Worm (Caenorhabditis elegans): Measurements from ENCODE around the gene pro-3.
A peak's percentile ranks its signal among the peaks of the same experiment; 100 is the strongest.

Gene pro-3

ce11 chrV:19063326-19063725 is 54.9 kb downstream of the pro-3 start:
- no peak for TF ChIP-seq hlh-1 (tag; optimal IDR thresholded peaks at IDR 0.05)
- no peak for TF ChIP-seq elt-1 (tag; optimal IDR thresholded peaks at IDR 0.05; ENCODE audit: borderline replicate concordance, insufficient read depth)
- TF ChIP-seq nhr-28 (tag; optimal IDR thresholded peaks at IDR 0.05), result no peak
- no peak for TF ChIP-seq lsy-2 (tag; optimal IDR thresholded peaks at IDR 0.05)
- TF ChIP-seq mab-5 (tag; optimal IDR thresholded peaks at IDR 0.05), result no peak
- no peak for TF ChIP-seq cnd-1 (tag; optimal IDR thresholded peaks at IDR 0.05)

DNA sequence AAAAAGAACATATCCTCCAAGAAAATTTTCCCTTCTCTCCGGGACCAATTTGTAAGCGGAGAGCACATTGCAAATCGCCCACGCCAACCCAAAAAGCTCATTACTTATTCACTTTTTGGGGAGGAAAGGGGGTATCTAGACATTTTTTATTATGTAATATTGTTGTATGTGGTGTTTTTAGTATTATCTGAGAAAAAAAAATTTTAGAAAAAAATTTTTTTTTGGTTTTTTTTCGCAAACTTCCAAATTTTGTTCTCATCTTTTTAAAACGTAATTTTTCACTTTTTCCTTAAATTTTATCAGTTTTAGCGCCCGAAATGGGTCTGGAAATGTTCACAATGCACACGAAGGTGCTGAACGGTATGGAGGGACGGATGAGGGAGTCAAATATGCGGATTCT is 58.3 kb downstream of the pro-3 start, which contains the start of gene twk-46:
TSS of gene twk-46 (plus strand) at position 301 of the 400 bp plus-strand sequence.
- TF ChIP-seq nhr-12 (tag; optimal IDR thresholded peaks at IDR 0.05) (no peak), unc-62 (GFP tag; optimal IDR thresholded peaks at IDR 0.05) (no peak), drap-1 (GFP tag; optimal IDR thresholded peaks at IDR 0.05) (no peak), mab-5 (tag; optimal IDR thresholded peaks at IDR 0.05) (no peak), elt-3 (tag; optimal IDR thresholded peaks at IDR 0.05) (no peak), hlh-1 (tag; optimal IDR thresholded peaks at IDR 0.05) (no peak), nhr-28 (tag; optimal IDR thresholded peaks at IDR 0.05) (no peak), mep-1 (tag; optimal IDR thresholded peaks at IDR 0.05) (no peak), blmp-1 (tag; optimal IDR thresholded peaks at IDR 0.05) (no peak), ham-2 (GFP tag; optimal IDR thresholded peaks at IDR 0.05) (no peak), lin-13 (tag; optimal IDR thresholded peaks at IDR 0.05) (no peak)

- TF ChIP-seq ces-1 (GFP tag; optimal IDR thresholded peaks at IDR 0.05) (peak; percentile 40), zip-8 (tag; optimal IDR thresholded peaks at IDR 0.05) (no peak)
Observed at ce11 chrV:19058086-19058485, 60.1 kb downstream of the pro-3 start.

ce11 chrV:19057602-19058001 is 60.6 kb downstream of the pro-3 start:
- TF ChIP-seq elt-1 (tag; optimal IDR thresholded peaks at IDR 0.05; ENCODE audit: borderline replicate concordance, insufficient read depth) (no peak), sptf-1 (tag; optimal IDR thresholded peaks at IDR 0.05) (no peak), ceh-43 (GFP tag; optimal IDR thresholded peaks at IDR 0.05) (no peak), nhr-2 (tag; optimal IDR thresholded peaks at IDR 0.05) (no peak), M03D4.4 (tag; optimal IDR thresholded peaks at IDR 0.05) (no peak), lin-32 (GFP tag; optimal IDR thresholded peaks at IDR 0.05) (no peak), blmp-1 (tag; optimal IDR thresholded peaks at IDR 0.05) (no peak), drap-1 (GFP tag; optimal IDR thresholded peaks at IDR 0.05) (no peak), mls-2 (tag; optimal IDR thresholded peaks at IDR 0.05) (no peak), unc-120 (tag; optimal IDR thresholded peaks at IDR 0.05; ENCODE audit: poor library complexity, severe bottlenecking) (no peak)

ce11 chrV:19053281-19053680 is 64.9 kb downstream of the pro-3 start:
- TF ChIP-seq blmp-1 (tag; optimal IDR thresholded peaks at IDR 0.05), result no peak
- TF ChIP-seq lin-32 (GFP tag; optimal IDR thresholded peaks at IDR 0.05), result no peak
- TF ChIP-seq lin-13 (tag; optimal IDR thresholded peaks at IDR 0.05), result no peak
- TF ChIP-seq elt-1 (tag; optimal IDR thresholded peaks at IDR 0.05; ENCODE audit: borderline replicate concordance, insufficient read depth), result no peak
- TF ChIP-seq M03D4.4 (tag; optimal IDR thresholded peaks at IDR 0.05), result no peak
- TF ChIP-seq ham-2 (GFP tag; optimal IDR thresholded peaks at IDR 0.05), result no peak
- no peak for TF ChIP-seq tbx-8 (GFP tag; optimal IDR thresholded peaks at IDR 0.05)

DNA sequence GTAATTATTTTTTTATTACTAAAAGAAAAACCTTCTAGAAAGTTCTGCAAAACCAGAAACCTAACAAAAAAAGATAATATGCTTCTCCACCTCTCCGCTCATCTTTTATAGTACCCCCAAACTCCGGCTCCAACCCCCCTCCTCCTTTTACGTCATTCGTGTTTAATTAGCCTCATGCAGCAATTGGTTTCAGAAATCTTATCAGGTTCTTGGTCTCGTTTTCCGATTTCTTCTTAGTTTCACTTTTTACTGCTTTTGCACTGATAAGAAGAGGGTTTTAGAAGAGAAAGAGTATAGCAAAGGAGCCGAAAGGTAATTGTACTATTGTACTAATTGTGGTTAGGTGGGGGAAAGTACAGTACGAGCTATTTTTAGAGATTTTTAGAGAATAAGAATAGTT is 66.8 kb downstream of the pro-3 start:
- no peak for TF ChIP-seq hlh-1 (tag; optimal IDR thresholded peaks at IDR 0.05)
- TF ChIP-seq ceh-43 (GFP tag; optimal IDR thresholded peaks at IDR 0.05), result no peak
- TF ChIP-seq unc-62 (GFP tag; optimal IDR thresholded peaks at IDR 0.05), result no peak
- TF ChIP-seq cnd-1 (tag; optimal IDR thresholded peaks at IDR 0.05), result no peak
- TF ChIP-seq elt-3 (tag; optimal IDR thresholded peaks at IDR 0.05), result no peak
- no peak for TF ChIP-seq flh-1 (GFP tag; optimal IDR thresholded peaks at IDR 0.05)
- no peak for TF ChIP-seq elt-1 (tag; optimal IDR thresholded peaks at IDR 0.05; ENCODE audit: borderline replicate concordance, insufficient read depth)
- no peak for TF ChIP-seq sem-2 (GFP tag; optimal IDR thresholded peaks at IDR 0.05)
- no peak for TF ChIP-seq ces-1 (GFP tag; optimal IDR thresholded peaks at IDR 0.05)
- no peak for TF ChIP-seq nhr-2 (tag; optimal IDR thresholded peaks at IDR 0.05)
- no peak for TF ChIP-seq nhr-28 (tag; optimal IDR thresholded peaks at IDR 0.05)
- no peak for TF ChIP-seq ztf-11 (tag; optimal IDR thresholded peaks at IDR 0.05)
- TF ChIP-seq zip-8 (tag; optimal IDR thresholded peaks at IDR 0.05), result no peak

Data from whole organism, mixed stage, embryonic.